Fruit fly (Drosophila melanogaster) whole organism, embryonic: ENCODE data around the gene Dora.

Source experiments
- Blimp-1 ChIP-seq: fragments of 200-800 bp; sonication (Bioruptor generic); optimal IDR thresholded peaks from 3 replicates; lab custom pipeline; 2018; ENCODE audit warnings: missing biosample characterization, missing genetic modification characterization, mild to moderate bottlenecking, moderate library complexity, missing genetic modification reagents
- CG10979 ChIP-seq: fragments of 200-800 bp; sonication (Bioruptor generic); optimal IDR thresholded peaks from 2 replicates; lab custom pipeline; 2018; ENCODE audit warnings: missing biosample characterization, mild to moderate bottlenecking, missing genetic modification characterization, moderate library complexity
- CG11247 ChIP-seq: fragments of 200-800 bp; sonication (Bioruptor generic); IDR thresholded peaks from 2 replicates; pipeline ENCODE4 v1.3.6; 2022; ENCODE audit warnings: missing biosample characterization, missing genetic modification characterization
- CG13287 ChIP-seq: fragments of 200-800 bp; sonication (Bioruptor generic); IDR thresholded peaks from 2 replicates; pipeline ENCODE4 v1.3.6; 2022; ENCODE audit warnings: missing biosample characterization, missing genetic modification characterization; ENCODE audit not compliant: partially characterized antibody
- CG14860 ChIP-seq: fragments of 200-800 bp; sonication (Bioruptor generic); IDR thresholded peaks from 3 replicates; pipeline ENCODE4 v1.3.6; 2022; ENCODE audit warnings: missing biosample characterization, missing genetic modification characterization; ENCODE audit not compliant: partially characterized antibody
- CG15011 ChIP-seq: fragments of 200-800 bp; sonication (Bioruptor generic); optimal IDR thresholded peaks from 3 replicates; lab custom pipeline; 2018; ENCODE audit warnings: missing biosample characterization, mild to moderate bottlenecking, missing genetic modification characterization
- CG15601 ChIP-seq: fragments of 200-800 bp; sonication (Bioruptor generic); optimal IDR thresholded peaks from 3 replicates; lab custom pipeline; 2019; ENCODE audit warnings: missing biosample characterization, mild to moderate bottlenecking, missing genetic modification characterization, moderate library complexity
- CG17612 ChIP-seq: fragments of 200-800 bp; sonication (Bioruptor generic); IDR thresholded peaks from 2 replicates; pipeline ENCODE4 v1.3.6; 2022; ENCODE audit warnings: missing biosample characterization, missing genetic modification characterization
- CG17829 ChIP-seq: fragments of 200-800 bp; optimal IDR thresholded peaks from 2 replicates; lab custom pipeline; 2019; ENCODE audit warnings: missing biosample characterization, mild to moderate bottlenecking, missing genetic modification characterization, moderate library complexity
- CG2712 ChIP-seq: fragments of 200-800 bp; optimal IDR thresholded peaks from 3 replicates; lab custom pipeline; 2019; ENCODE audit warnings: missing biosample characterization, mild to moderate bottlenecking, missing genetic modification characterization, moderate library complexity
- CG30020 ChIP-seq: fragments of 200-800 bp; optimal IDR thresholded peaks from 2 replicates; lab custom pipeline; 2019; ENCODE audit warnings: missing biosample characterization, mild to moderate bottlenecking, missing genetic modification characterization, moderate library complexity
- CG34224 ChIP-seq: fragments of 200-800 bp; sonication (Bioruptor generic); IDR thresholded peaks from 3 replicates; pipeline ENCODE4 v1.3.6; 2022; ENCODE audit warnings: missing biosample characterization, missing genetic modification characterization; ENCODE audit not compliant: partially characterized antibody
- CG6175 ChIP-seq: fragments of 200-800 bp; sonication (Bioruptor generic); IDR thresholded peaks from 3 replicates; pipeline ENCODE4 v1.3.6; 2022; ENCODE audit warnings: missing biosample characterization, missing genetic modification characterization
- CG6254 ChIP-seq: fragments of 200-800 bp; sonication (Bioruptor generic); optimal IDR thresholded peaks from 3 replicates; lab custom pipeline; 2017; ENCODE audit warnings: mild to moderate bottlenecking, missing biosample characterization, missing genetic modification reagents, missing genetic modification characterization
- CoRest ChIP-seq: fragments of 200-800 bp; sonication (Bioruptor generic); optimal IDR thresholded peaks from 3 replicates; lab custom pipeline; 2018; ENCODE audit warnings: missing biosample characterization, mild to moderate bottlenecking, missing genetic modification characterization, moderate library complexity
- D19A ChIP-seq: fragments of 200-800 bp; optimal IDR thresholded peaks from 3 replicates; lab custom pipeline; 2019; ENCODE audit warnings: missing biosample characterization, mild to moderate bottlenecking, missing genetic modification characterization, moderate library complexity
- Dll ChIP-seq: fragments of 200-800 bp; sonication (Bioruptor generic); IDR thresholded peaks from 4 replicates; pipeline ENCODE4 v1.3.6; 2022; ENCODE audit warnings: missing biosample characterization, missing genetic modification characterization; ENCODE audit not compliant: partially characterized antibody
- Ets65A ChIP-seq: fragments of 200-800 bp; sonication (Bioruptor generic); peaks from one replicate; lab custom pipeline; 2016; ENCODE audit warnings: missing biosample characterization, missing genetic modification characterization
- Hmx ChIP-seq: fragments of 200-800 bp; sonication (Bioruptor generic); optimal IDR thresholded peaks from 2 replicates; lab custom pipeline; 2016; ENCODE audit warnings: missing biosample characterization, missing genetic modification characterization
- Jarid2 ChIP-seq: fragments of 200-800 bp; sonication (Bioruptor generic); optimal IDR thresholded peaks from 3 replicates; lab custom pipeline; 2017; ENCODE audit warnings: mild to moderate bottlenecking, missing biosample characterization, missing genetic modification reagents, missing genetic modification characterization
- Med ChIP-seq: fragments of 200-800 bp; sonication (Bioruptor generic); peaks from one replicate; lab custom pipeline; 2016; ENCODE audit warnings: missing biosample characterization, missing genetic modification characterization, mild to moderate bottlenecking, inconsistent platforms, moderate library complexity
- NFAT ChIP-seq: fragments of 200-800 bp; sonication (Bioruptor generic); IDR thresholded peaks from 2 replicates; pipeline ENCODE4 v1.3.6; 2022; ENCODE audit warnings: missing biosample characterization, missing genetic modification characterization
- NfI ChIP-seq: fragments of 200-800 bp; sonication (Bioruptor generic); optimal IDR thresholded peaks from 3 replicates; lab custom pipeline; 2018; ENCODE audit warnings: missing biosample characterization, mild to moderate bottlenecking, missing genetic modification characterization, moderate library complexity
- Ssrp ChIP-seq: fragments of 200-800 bp; sonication (Bioruptor generic); optimal IDR thresholded peaks from 2 replicates; lab custom pipeline; 2018; ENCODE audit warnings: missing biosample characterization, mild to moderate bottlenecking, missing genetic modification characterization, moderate library complexity
- bigmax ChIP-seq: fragments of 200-800 bp; sonication (Bioruptor generic); optimal IDR thresholded peaks from 2 replicates; lab custom pipeline; 2018; ENCODE audit warnings: missing biosample characterization, mild to moderate bottlenecking, missing genetic modification characterization
- crp ChIP-seq, 2 experiments: fragments of 200-800 bp; sonication (Bioruptor generic); optimal IDR thresholded peaks; 2 replicates in 1 of 2; 3 replicates in 1 of 2; lab custom pipeline; 2017; ENCODE audit warnings: missing biosample characterization in 2 of 2, missing genetic modification characterization in 2 of 2, mild to moderate bottlenecking in 1 of 2, moderate library complexity in 1 of 2
- exex ChIP-seq: fragments of 200-800 bp; sonication (Bioruptor generic); optimal IDR thresholded peaks from 4 replicates; lab custom pipeline; 2018; ENCODE audit warnings: missing biosample characterization, mild to moderate bottlenecking, missing genetic modification characterization, moderate library complexity
- fd102C ChIP-seq: fragments of 200-800 bp; sonication (Bioruptor generic); optimal IDR thresholded peaks from 2 replicates; lab custom pipeline; 2018; ENCODE audit warnings: missing biosample characterization, mild to moderate bottlenecking, missing genetic modification characterization, moderate library complexity
- gem ChIP-seq: fragments of 200-800 bp; sonication (Bioruptor generic); optimal IDR thresholded peaks from 2 replicates; lab custom pipeline; 2019; ENCODE audit warnings: missing biosample characterization, mild to moderate bottlenecking, missing genetic modification characterization, moderate library complexity
- gfzf ChIP-seq: fragments of 200-800 bp; sonication (Bioruptor generic); optimal IDR thresholded peaks from 2 replicates; lab custom pipeline; 2016; ENCODE audit warnings: missing biosample characterization, mild to moderate bottlenecking, missing genetic modification characterization, moderate library complexity
- grau ChIP-seq: fragments of 200-800 bp; optimal IDR thresholded peaks from 3 replicates; lab custom pipeline; 2019; ENCODE audit warnings: missing biosample characterization, mild to moderate bottlenecking, missing genetic modification characterization, moderate library complexity
- h ChIP-seq: fragments of >200 bp; optimal IDR thresholded peaks from 2 replicates; lab custom pipeline; 2017
- jigr1 ChIP-seq: fragments of 200-800 bp; sonication (Bioruptor generic); IDR thresholded peaks from 3 replicates; pipeline ENCODE4 v1.3.6; 2022; ENCODE audit warnings: missing biosample characterization, missing genetic modification characterization
- lilli ChIP-seq: fragments of 200-800 bp; sonication (Bioruptor generic); optimal IDR thresholded peaks from 3 replicates; lab custom pipeline; 2016; ENCODE audit warnings: missing biosample characterization, missing genetic modification characterization
- nmo ChIP-seq: fragments of 200-800 bp; sonication (Bioruptor generic); optimal IDR thresholded peaks from 2 replicates; lab custom pipeline; 2018; ENCODE audit warnings: missing biosample characterization, mild to moderate bottlenecking, missing genetic modification characterization, moderate library complexity
- pb ChIP-seq: fragments of 200-800 bp; sonication (Bioruptor generic); optimal IDR thresholded peaks from 3 replicates; lab custom pipeline; 2016; ENCODE audit warnings: missing biosample characterization, missing genetic modification characterization
- pum ChIP-seq: fragments of 200-800 bp; sonication (Bioruptor generic); optimal IDR thresholded peaks from 2 replicates; lab custom pipeline; 2016; ENCODE audit warnings: missing biosample characterization, missing genetic modification characterization
- row ChIP-seq: fragments of 200-800 bp; sonication (Bioruptor generic); IDR thresholded peaks from 3 replicates; pipeline ENCODE4 v1.3.6; 2022; ENCODE audit warnings: missing biosample characterization, missing genetic modification characterization
- sd ChIP-seq: fragments of 200-800 bp; sonication (Bioruptor generic); optimal IDR thresholded peaks from 3 replicates; lab custom pipeline; 2018; ENCODE audit warnings: missing biosample characterization, mild to moderate bottlenecking, missing genetic modification characterization, moderate library complexity
- sens ChIP-seq: fragments of 200-800 bp; sonication (Bioruptor generic); peaks from one replicate; lab custom pipeline; 2016; ENCODE audit warnings: missing biosample characterization, missing genetic modification characterization
- sr ChIP-seq: fragments of 200-800 bp; sonication (Bioruptor generic); IDR thresholded peaks from 3 replicates; pipeline ENCODE4 v1.3.6; 2022; ENCODE audit warnings: missing biosample characterization, missing genetic modification characterization
- toy ChIP-seq: fragments of 200-800 bp; sonication (Bioruptor generic); IDR thresholded peaks from 2 replicates; pipeline ENCODE4 v1.3.6; 2022; ENCODE audit warnings: missing biosample characterization, missing genetic modification characterization
- unpg ChIP-seq: fragments of 200-800 bp; sonication (Bioruptor generic); optimal IDR thresholded peaks from 3 replicates; lab custom pipeline; 2018; ENCODE audit warnings: missing biosample characterization, mild to moderate bottlenecking, missing genetic modification characterization, moderate library complexity

The Dora gene

dm6 chrX:18893433-18893832 lies 29.7 kb downstream of the Dora start, which contains the start of gene Flacc (continued):
- TF ChIP-seq sr (GFP tag; lab: Robert Waterston, UW) = no peak
- TF ChIP-seq CG34224 = peak; percentile 91
- peak; percentile 22 for TF ChIP-seq CG17829 (tag; lab: Kevin White, UChicago)
- no peak for TF ChIP-seq jigr1 (GFP tag; lab: Robert Waterston, UW)
- TF ChIP-seq, all 482 proteins: peak for 54

- TF ChIP-seq CG14860 (GFP tag; lab: Robert Waterston, UW) (peak; percentile 22; the same call in 1 of the 3 replicates), CG6175 (no peak)
Observed at dm6 chrX:18894146-18894545, 30.4 kb downstream of the Dora start, which contains the start of gene SdhBL. Gene SdhBL, plus strand, starts transcription at chrX:18894446.

- no peak for TF ChIP-seq Blimp-1 (GFP tag; lab: Kevin White, UChicago)
- TF ChIP-seq Ssrp (tag; lab: Kevin White, UChicago) = no peak
- TF ChIP-seq D19A (tag; lab: Kevin White, UChicago) = peak; percentile 91
- TF ChIP-seq CG11247 (GFP tag; lab: Robert Waterston, UW) = no peak
- no peak for TF ChIP-seq CG30020 (tag; lab: Kevin White, UChicago)
- TF ChIP-seq NFAT (GFP tag; lab: Robert Waterston, UW) = no peak
- 0 out of 3 replicates have a peak, but pooled peaks have one; percentile 9 for TF ChIP-seq row (GFP tag; lab: Robert Waterston, UW)
Observed at dm6 chrX:18897294-18897693, 33.5 kb downstream of the Dora start.

DNA sequence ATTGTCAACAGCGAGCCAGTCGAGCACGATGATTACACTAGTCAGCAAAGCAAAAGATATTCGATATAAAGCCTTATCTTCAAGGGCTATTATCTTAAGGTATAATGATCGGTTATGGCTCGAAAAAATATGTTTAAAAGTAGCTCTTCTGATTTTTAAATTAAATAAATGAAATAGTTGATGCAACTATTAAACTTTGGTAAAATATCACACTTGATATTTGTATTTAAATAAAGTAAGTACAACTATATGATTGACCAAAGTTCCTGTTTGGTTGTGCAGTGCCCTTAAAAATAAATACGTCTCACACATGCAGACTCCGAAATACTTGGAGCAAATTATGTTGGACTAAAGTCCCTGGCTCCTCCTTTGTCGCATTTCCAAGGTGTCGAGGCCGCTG lies 34.2 kb downstream of the Dora start:
- TF ChIP-seq gem (tag; lab: Kevin White, UChicago) = peak; percentile 16
- TF ChIP-seq Med (GFP tag; lab: Kevin White, UChicago) = peak; percentile 2
- TF ChIP-seq sens = peak; percentile 52
- peak; percentile 15 for TF ChIP-seq CG2712
- no peak for TF ChIP-seq pum (GFP tag; lab: Kevin White, UChicago)
- TF ChIP-seq CG10979 = peak; percentile 17
- no peak for TF ChIP-seq fd102C (GFP tag; lab: Kevin White, UChicago)
- peak; percentile 5 for TF ChIP-seq Blimp-1 (GFP tag; lab: Kevin White, UChicago)
- peak; percentile 6 for TF ChIP-seq grau (tag; lab: Kevin White, UChicago)
- TF ChIP-seq Hmx = no peak

dm6 chrX:18899835-18900460 lies 36.2 kb downstream of the Dora start, which contains the start of gene CG7378:
Gene CG7378, plus strand, starts transcription at chrX:18900410.
- no peak for TF ChIP-seq CG15011 (GFP tag; lab: Kevin White, UChicago)
- no peak for TF ChIP-seq unpg (GFP tag; lab: Kevin White, UChicago)
- TF ChIP-seq pb (GFP tag; lab: Kevin White, UChicago) = peak; percentile 8
- TF ChIP-seq bigmax = no peak
- no peak for TF ChIP-seq sd (tag; lab: Kevin White, UChicago)
- TF ChIP-seq CG17829 (tag; lab: Kevin White, UChicago) = no peak
- peak; percentile 47 for TF ChIP-seq CoRest (tag; lab: Kevin White, UChicago)
- no peak for TF ChIP-seq CG13287
- TF ChIP-seq Jarid2 (GFP tag; lab: Kevin White, UChicago) = peak; percentile 7
- TF ChIP-seq Ets65A = peak; percentile 35
- no peak for TF ChIP-seq crp (GFP tag; optimal IDR thresholded peaks at IDR 0.05; lab: Kevin White, UChicago)
- peak; percentile 49 for TF ChIP-seq nmo (GFP tag; lab: Kevin White, UChicago)
- no peak for TF ChIP-seq Dll (GFP tag; lab: Robert Waterston, UW)
- no peak for TF ChIP-seq toy (GFP tag; lab: Robert Waterston, UW)
- TF ChIP-seq CG6254 (GFP tag; lab: Kevin White, UChicago) = no peak
- TF ChIP-seq CG17612 = no peak
- no peak for TF ChIP-seq NfI (GFP tag; lab: Kevin White, UChicago)
- TF ChIP-seq gfzf (GFP tag; lab: Kevin White, UChicago) = no peak
- TF ChIP-seq h (lab: Kevin White, UChicago) = no peak
- TF ChIP-seq lilli (GFP tag; lab: Kevin White, UChicago) = peak; percentile 79
- TF ChIP-seq exex (tag; lab: Kevin White, UChicago) = no peak
- TF ChIP-seq CG15601 (tag; lab: Kevin White, UChicago) = no peak
